Fruit fly (Drosophila melanogaster): ENCODE results near the gene CG31098.

- TF ChIP-seq ttk (optimal IDR thresholded peaks at IDR 0.05) (no peak), Myc (optimal IDR thresholded peaks at IDR 0.05) (no peak), psq (optimal IDR thresholded peaks at IDR 0.05) (no peak), h (optimal IDR thresholded peaks at IDR 0.05) (no peak), Sin3A (optimal IDR thresholded peaks at IDR 0.05) (no peak), insv (optimal IDR thresholded peaks at IDR 0.05) (no peak)
Measured at dm6 chr3R:25322657-25323056, 29.9 kb upstream of the CG31098 start, which contains the start of gene CG10562.

All from Kc167 (cell line).